Fruit fly (Drosophila melanogaster) Kc167 (cell line): ENCODE data around the gene w-cup.

Source experiments
- Myc ChIP-seq: fragments of >200 bp; optimal IDR thresholded peaks from 2 replicates; lab custom pipeline; 2017; ENCODE audit warnings: missing external identifiers
- Sin3A ChIP-seq: fragments of >200 bp; optimal IDR thresholded peaks from 2 replicates; lab custom pipeline; 2018; ENCODE audit warnings: missing external identifiers
- h ChIP-seq: fragments of >200 bp; optimal IDR thresholded peaks from 3 replicates; lab custom pipeline; 2018; ENCODE audit warnings: missing external identifiers
- insv ChIP-seq: fragments of >200 bp; optimal IDR thresholded peaks from 3 replicates; lab custom pipeline; 2018; ENCODE audit warnings: missing external identifiers
- psq ChIP-seq: fragments of >200 bp; optimal IDR thresholded peaks from 2 replicates; lab custom pipeline; 2017; ENCODE audit warnings: missing external identifiers
- ttk ChIP-seq: sonication (Bioruptor generic); optimal IDR thresholded peaks from 2 replicates; lab custom pipeline; 2017; ENCODE audit warnings: missing external identifiers

Gene w-cup

dm6 chr2L:10565674-10566073, 11.9 kb downstream of the w-cup start:
- TF ChIP-seq ttk (no peak), psq (lab: Kevin White, UChicago) (no peak), Sin3A (lab: Kevin White, UChicago) (no peak), Myc (lab: Kevin White, UChicago) (no peak), insv (no peak), h (lab: Kevin White, UChicago) (no peak)

- no peak for TF ChIP-seq psq (lab: Kevin White, UChicago)
- no peak for TF ChIP-seq insv
- no peak for TF ChIP-seq h (lab: Kevin White, UChicago)
- TF ChIP-seq Myc (lab: Kevin White, UChicago), result no peak
- TF ChIP-seq Sin3A (lab: Kevin White, UChicago), result no peak
- TF ChIP-seq ttk, result no peak
These were observed 22.3 kb downstream of the w-cup start for dm6 chr2L:10555269-10555668.

- TF ChIP-seq Myc (lab: Kevin White, UChicago), result no peak
- no peak for TF ChIP-seq Sin3A (lab: Kevin White, UChicago)
- no peak for TF ChIP-seq ttk
- no peak for TF ChIP-seq h (lab: Kevin White, UChicago)
- TF ChIP-seq psq (lab: Kevin White, UChicago), result no peak
- no peak for TF ChIP-seq insv
These were observed 22.9 kb downstream of the w-cup start for dm6 chr2L:10554676-10555075.

- TF ChIP-seq insv (no peak), Sin3A (lab: Kevin White, UChicago) (no peak), ttk (no peak), Myc (lab: Kevin White, UChicago) (no peak), psq (lab: Kevin White, UChicago) (no peak), h (lab: Kevin White, UChicago) (no peak)
These were observed 23.9 kb downstream of the w-cup start for dm6 chr2L:10553692-10554091.

dm6 chr2L:10552807-10553206, 24.8 kb downstream of the w-cup start:
- TF ChIP-seq insv (no peak), Sin3A (lab: Kevin White, UChicago) (no peak), ttk (no peak), psq (lab: Kevin White, UChicago) (no peak), Myc (lab: Kevin White, UChicago) (no peak), h (lab: Kevin White, UChicago) (no peak)

DNA sequence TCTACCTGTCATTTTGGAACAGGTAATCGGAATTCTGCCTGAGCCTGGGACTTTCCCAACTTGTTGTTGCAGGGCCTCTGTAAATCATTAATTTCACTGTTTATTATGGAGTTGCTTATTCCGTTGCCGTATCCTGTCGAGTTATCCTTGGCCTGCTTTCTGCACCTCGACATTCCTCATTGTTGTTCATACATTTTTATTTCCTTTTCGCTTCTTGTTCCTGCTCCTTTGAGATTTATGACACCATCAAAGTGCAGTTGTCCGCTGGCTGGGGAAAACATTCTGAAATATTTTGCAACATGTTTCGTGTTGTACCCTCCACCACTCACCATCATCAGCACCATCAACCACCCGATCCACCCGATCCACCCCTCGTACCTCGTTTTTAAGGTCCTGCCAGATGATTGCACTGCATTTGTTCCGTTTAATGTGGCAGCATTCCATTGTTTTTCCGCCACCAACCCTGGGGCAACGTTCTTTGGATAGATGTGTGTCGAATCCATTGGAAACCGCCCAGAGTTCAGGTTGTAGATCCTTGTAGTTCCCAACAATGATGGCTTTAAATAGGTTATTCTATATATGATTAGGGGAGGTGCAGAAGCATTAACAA, 28.7 kb downstream of the w-cup start:
- TF ChIP-seq Sin3A (lab: Kevin White, UChicago) (no peak), psq (lab: Kevin White, UChicago) (no peak), h (lab: Kevin White, UChicago) (no peak), insv (no peak), ttk (no peak), Myc (lab: Kevin White, UChicago) (no peak)

dm6 chr2L:10544421-10545120, 33.0 kb downstream of the w-cup start, which contains the start of gene Trim9:
Trim9 (plus strand) TSS chr2L:10544883.
- TF ChIP-seq ttk (no peak), insv (no peak), Sin3A (lab: Kevin White, UChicago) (no peak), Myc (lab: Kevin White, UChicago) (no peak), h (lab: Kevin White, UChicago) (no peak), psq (lab: Kevin White, UChicago) (no peak)

DNA sequence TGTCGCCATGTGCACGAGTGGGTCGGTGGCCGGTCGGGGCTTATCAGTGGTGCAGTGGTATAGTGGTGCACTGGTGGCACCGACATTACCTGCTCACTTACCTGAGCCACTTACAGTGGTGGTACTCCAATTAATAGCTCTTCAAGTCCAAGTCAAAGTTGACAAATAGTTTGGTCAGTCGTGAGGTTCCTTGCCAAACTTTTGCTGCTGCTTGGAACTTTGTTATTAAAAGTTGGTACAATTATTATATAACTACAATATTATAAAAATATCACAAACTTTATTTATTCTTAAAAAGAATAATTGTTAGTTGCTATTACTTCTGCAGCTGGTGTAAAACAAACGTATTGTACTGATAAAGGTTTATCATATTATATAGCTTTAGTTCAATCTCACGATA, 33.6 kb downstream of the w-cup start:
- no peak for TF ChIP-seq h (lab: Kevin White, UChicago)
- no peak for TF ChIP-seq Sin3A (lab: Kevin White, UChicago)
- no peak for TF ChIP-seq psq (lab: Kevin White, UChicago)
- no peak for TF ChIP-seq ttk

DNA sequence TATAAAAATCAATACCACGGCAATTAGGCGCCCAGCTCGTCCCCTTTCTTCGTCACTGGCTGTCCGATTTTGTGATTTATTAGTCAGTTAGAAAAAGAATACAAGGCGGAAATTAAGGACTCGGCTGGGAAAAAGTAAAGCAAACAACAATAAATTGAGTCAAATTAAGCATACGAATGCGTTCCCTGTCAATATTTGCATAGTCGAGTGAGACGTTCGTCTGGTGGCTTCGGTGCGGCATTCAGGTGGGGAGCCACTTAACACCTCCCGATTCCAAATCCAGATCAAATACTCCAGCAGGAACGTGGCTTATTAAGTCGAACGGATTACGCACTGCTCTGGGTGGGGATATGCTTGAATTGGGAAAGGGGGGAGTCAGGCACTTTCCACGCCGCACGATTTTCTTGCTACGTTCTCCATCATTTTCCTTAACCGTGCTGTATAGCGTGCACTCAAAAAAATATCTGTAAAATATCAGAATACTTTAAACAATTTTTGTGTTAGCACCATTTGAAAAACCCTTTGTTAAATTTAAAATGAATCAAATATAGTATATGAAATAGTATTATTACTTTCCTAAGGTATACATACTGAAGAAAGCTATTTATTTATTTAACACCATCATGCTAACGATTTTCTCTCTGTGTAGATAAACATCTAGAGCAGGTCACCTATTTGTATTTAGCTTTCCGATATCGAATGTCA, 34.4 kb downstream of the w-cup start:
- TF ChIP-seq Myc (lab: Kevin White, UChicago), result no peak
- TF ChIP-seq insv, result no peak
- TF ChIP-seq ttk, result no peak
- TF ChIP-seq Sin3A (lab: Kevin White, UChicago), result no peak
- no peak for TF ChIP-seq psq (lab: Kevin White, UChicago)

dm6 chr2L:10539360-10539759, 38.2 kb downstream of the w-cup start:
- TF ChIP-seq insv (no peak), h (lab: Kevin White, UChicago) (no peak)

- TF ChIP-seq Sin3A (lab: Kevin White, UChicago), result no peak
- no peak for TF ChIP-seq ttk
- no peak for TF ChIP-seq h (lab: Kevin White, UChicago)
- no peak for TF ChIP-seq psq (lab: Kevin White, UChicago)
- TF ChIP-seq Myc (lab: Kevin White, UChicago), result no peak
- no peak for TF ChIP-seq insv
These were observed 43.6 kb downstream of the w-cup start, which contains the start of gene CG18302 for dm6 chr2L:10534022-10534421. CG18302 (plus strand) TSS chr2L:10534322.

DNA sequence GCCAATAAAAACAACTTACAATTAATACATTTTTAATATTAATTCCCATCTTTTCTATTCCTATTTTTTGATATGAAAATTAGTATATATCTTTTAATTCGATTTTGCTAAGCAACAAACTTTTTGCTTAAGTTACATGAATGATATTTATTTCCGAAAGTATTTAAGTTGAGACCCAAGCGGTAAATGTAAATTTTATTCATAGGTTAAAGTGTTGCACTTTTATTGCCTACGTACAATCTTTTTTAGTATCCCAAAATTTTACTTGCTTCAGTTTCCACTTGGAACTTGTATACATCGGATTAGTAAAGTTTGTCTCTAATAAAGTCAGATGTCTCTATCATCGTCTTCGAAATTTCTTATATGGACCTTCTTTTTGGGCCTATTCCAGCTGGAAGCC, 46.1 kb downstream of the w-cup start, which contains the start of gene CG18301:
Gene CG18301 (plus strand): TSS at position 301 of the 400 bp plus-strand sequence.
- TF ChIP-seq ttk (no peak), h (lab: Kevin White, UChicago) (no peak), Sin3A (lab: Kevin White, UChicago) (no peak), insv (no peak), psq (lab: Kevin White, UChicago) (no peak), Myc (lab: Kevin White, UChicago) (no peak)
